Worm (Caenorhabditis elegans): ENCODE results near the gene F10G7.5.
A peak's percentile ranks its signal among the peaks of the same experiment; 100 is the strongest.

The F10G7.5 gene

DNA sequence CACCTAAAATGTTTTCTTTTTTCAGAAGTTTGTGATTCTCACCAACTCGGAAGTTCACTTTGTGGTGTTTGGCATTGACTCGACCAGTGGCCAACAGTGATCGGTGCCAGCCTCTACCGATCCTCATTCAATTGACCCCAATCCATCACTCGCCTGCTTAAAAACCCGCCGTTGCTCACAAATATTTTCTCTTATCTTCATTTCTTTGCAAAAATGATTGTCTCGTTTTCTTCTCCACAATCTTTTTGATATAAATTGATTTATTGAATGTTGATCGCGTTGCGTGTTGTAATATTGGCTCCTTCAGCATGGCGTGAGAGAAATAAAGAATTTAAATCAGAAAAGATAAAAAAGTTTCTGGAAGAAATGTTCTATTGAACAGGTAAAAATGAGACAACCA lies 43.4 kb downstream of the F10G7.5 start:
- TF ChIP-seq aly-1 (tag; optimal IDR thresholded peaks at IDR 0.05) = no peak
- no peak for TF ChIP-seq flt-1 (GFP tag; IDR thresholded peaks at IDR 0.05)
- TF ChIP-seq ama-1 (optimal IDR thresholded peaks at IDR 0.05) = no peak
- TF ChIP-seq hmg-4 (GFP tag; optimal IDR thresholded peaks at IDR 0.05) = no peak
- TF ChIP-seq F13C5.2 (tag; optimal IDR thresholded peaks at IDR 0.05) = no peak
- TF ChIP-seq tbx-37 (GFP tag; conservative IDR thresholded peaks at IDR 0.05) = no peak
- no peak for TF ChIP-seq ceh-13 (GFP tag; optimal IDR thresholded peaks at IDR 0.05)
- TF ChIP-seq B0310.2 (tag; optimal IDR thresholded peaks at IDR 0.05) = no peak
- no peak for TF ChIP-seq scrt-1 (GFP tag; IDR thresholded peaks at IDR 0.05)

DNA sequence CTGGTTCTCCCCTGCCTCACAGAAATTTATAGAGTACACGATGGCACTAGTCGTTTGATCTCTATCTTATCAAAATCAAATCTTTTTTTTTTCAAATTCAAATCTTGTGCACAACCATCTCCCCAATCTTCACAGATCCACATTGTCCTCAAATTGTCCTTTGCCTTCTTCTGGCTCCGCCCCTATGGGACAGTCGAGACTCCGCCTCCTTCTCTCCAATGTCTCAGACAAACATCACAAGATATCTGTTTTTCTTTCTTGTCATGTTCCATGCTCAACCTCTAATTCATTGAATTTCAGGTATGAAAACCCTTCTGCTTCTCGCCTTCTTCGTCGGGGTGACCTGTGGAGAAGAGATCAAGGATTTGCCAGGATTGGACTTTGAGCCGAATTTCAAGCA lies 44.1 kb downstream of the F10G7.5 start, which contains the start of gene ctsa-1.1:
Gene ctsa-1.1 (plus strand): TSS at position 301 of the 400 bp plus-strand sequence.
- TF ChIP-seq ets-7 (tag; optimal IDR thresholded peaks at IDR 0.05) (no peak), hmg-4 (GFP tag; optimal IDR thresholded peaks at IDR 0.05) (no peak), tra-4 (tag; optimal IDR thresholded peaks at IDR 0.05) (no peak)

DNA sequence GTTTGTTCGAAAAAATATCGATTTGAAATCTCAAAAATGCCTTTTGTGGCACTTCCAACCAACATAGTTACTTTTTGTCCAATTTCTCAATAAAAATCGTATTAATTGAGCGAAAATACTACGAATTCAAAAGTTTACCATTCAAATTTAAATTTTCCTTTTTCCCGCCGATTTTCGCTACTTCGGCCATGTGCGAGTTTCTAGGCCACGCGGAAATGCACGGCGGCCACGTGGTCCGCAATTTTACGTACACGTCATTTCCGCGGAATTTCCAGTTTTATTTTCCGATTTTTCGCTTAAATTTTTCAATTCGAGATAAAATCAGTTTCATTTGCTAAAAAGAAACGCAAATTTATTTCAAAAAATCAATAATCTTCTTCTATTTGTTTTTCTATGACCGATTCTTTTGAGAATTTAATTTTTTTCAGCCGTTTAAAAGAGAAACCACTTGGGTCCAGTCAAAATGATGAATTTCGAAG lies 46.8 kb downstream of the F10G7.5 start, which contains the start of gene eas-1:
Gene eas-1 (plus strand): TSS at position 429 of the 479 bp plus-strand sequence.
- TF ChIP-seq ceh-36 (tag; optimal IDR thresholded peaks at IDR 0.05) = no peak
- TF ChIP-seq F13C5.2 (tag; optimal IDR thresholded peaks at IDR 0.05) = peak; percentile 40
- peak; percentile 69 for TF ChIP-seq hmg-4 (GFP tag; optimal IDR thresholded peaks at IDR 0.05)
- no peak for TF ChIP-seq sea-1 (GFP tag; conservative IDR thresholded peaks at IDR 0.05)
- peak; percentile 49 for TF ChIP-seq ets-7 (tag; optimal IDR thresholded peaks at IDR 0.05)
- peak; percentile 71; the same call in 1 of the 2 replicates for TF ChIP-seq pes-1 (GFP tag; IDR thresholded peaks at IDR 0.05)
- no peak for TF ChIP-seq ceh-13 (GFP tag; optimal IDR thresholded peaks at IDR 0.05)
- TF ChIP-seq flt-1 (GFP tag; IDR thresholded peaks at IDR 0.05) = no peak
- TF ChIP-seq aly-1 (tag; optimal IDR thresholded peaks at IDR 0.05) = no peak
- TF ChIP-seq tbx-37 (GFP tag; conservative IDR thresholded peaks at IDR 0.05) = peak; percentile 92
- TF ChIP-seq ama-1 (optimal IDR thresholded peaks at IDR 0.05) = no peak
- no peak for TF ChIP-seq hnd-1 (tag; optimal IDR thresholded peaks at IDR 0.05)

DNA sequence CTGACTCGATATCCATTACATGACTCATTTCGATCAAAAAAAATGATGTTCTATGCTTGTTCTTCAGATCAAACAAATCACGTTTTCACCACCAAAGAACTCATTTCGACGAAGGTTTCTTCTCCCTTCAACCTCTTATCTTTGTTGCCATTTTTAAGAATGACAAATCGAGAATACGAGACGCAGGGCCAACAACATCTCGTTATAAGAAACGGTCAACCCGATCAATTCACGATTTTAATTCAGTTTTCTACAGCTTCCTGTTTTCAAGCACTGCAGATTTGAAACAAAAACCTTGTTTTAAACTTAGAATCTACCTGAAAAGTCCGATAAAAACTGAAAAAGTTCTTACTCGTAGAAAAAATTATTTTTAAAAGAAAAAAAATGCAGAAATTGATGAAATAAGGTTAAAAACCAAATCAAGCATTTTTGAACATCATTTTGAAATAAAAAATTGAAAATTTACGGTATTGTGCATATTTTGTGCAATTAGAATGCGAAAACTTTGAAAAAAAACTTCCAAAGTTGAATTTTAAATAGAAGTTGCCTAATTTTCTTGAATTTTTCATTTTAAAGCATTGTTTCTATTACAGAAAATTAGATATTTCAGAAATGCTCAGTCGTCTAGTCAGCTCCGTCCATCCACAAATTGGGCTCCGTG lies 48.4 kb downstream of the F10G7.5 start, which contains the start of gene acs-11:
Gene acs-11 (plus strand): TSS at position 611 of the 661 bp plus-strand sequence.
- no peak for TF ChIP-seq ets-7 (tag; optimal IDR thresholded peaks at IDR 0.05)
- TF ChIP-seq tbx-11 (GFP tag; IDR thresholded peaks at IDR 0.05) = no peak
- TF ChIP-seq F13C5.2 (tag; optimal IDR thresholded peaks at IDR 0.05) = no peak
- no peak for TF ChIP-seq B0310.2 (tag; optimal IDR thresholded peaks at IDR 0.05)
- TF ChIP-seq scrt-1 (GFP tag; IDR thresholded peaks at IDR 0.05) = no peak

DNA sequence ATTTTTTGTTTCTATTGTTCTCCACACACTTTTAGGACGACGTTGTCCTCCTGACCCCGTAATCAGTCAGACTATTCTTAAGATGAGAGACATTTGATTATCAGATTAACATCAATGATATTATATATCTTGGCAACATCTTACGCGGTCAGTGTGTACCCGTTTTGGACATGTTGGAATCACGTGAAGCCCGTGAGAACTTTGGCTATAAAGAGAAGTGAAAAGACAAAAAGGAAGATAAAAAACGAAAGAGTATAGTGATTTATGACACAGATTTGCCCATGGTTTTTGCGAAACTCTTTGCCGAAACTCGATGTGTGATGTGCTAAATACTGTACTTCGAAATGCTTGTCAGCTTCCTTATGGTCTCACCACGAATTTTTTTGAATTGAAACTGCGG lies 52.1 kb downstream of the F10G7.5 start:
- no peak for TF ChIP-seq ceh-13 (GFP tag; optimal IDR thresholded peaks at IDR 0.05)
- no peak for TF ChIP-seq sea-1 (GFP tag; conservative IDR thresholded peaks at IDR 0.05)
- no peak for TF ChIP-seq tra-4 (tag; optimal IDR thresholded peaks at IDR 0.05)
- no peak for TF ChIP-seq hmbx-1 (tag; optimal IDR thresholded peaks at IDR 0.05)
- no peak for TF ChIP-seq B0310.2 (tag; optimal IDR thresholded peaks at IDR 0.05)
